In genomic region chr3L:20388983-20389382, dm6 we compare ENCODE assay signal across 1 fruit fly cellular context.
A peak's percentile ranks its signal among the peaks of the same experiment; 100 is the strongest.
TF ChIP-seq lines count a peak whose summit lies in the region.

No protein-coding gene starts in this region.

TF ChIP-seq in whole organism, embryonic, 481 proteins besides CTCF, POLR2A, EP300 and RAD21 (continued from another document and continues in another):
- TF ChIP-seq CG17612 (GFP tag; IDR thresholded peaks at IDR 0.05; lab: Robert Waterston, UW) (no peak), crp (GFP tag; optimal IDR thresholded peaks at IDR 0.05; lab: Kevin White, UChicago) (no peak), CG10147 (GFP tag; optimal IDR thresholded peaks at IDR 0.05; lab: Kevin White, UChicago) (no peak), shn (GFP tag; optimal IDR thresholded peaks at IDR 0.05; lab: Kevin White, UChicago) (peak; percentile 32), D (optimal IDR thresholded peaks at IDR 0.05; lab: Kevin White, UChicago) (no peak), D (GFP tag; optimal IDR thresholded peaks at IDR 0.05; lab: Kevin White, UChicago) (no peak), pho (GFP tag; optimal IDR thresholded peaks at IDR 0.05; lab: Kevin White, UChicago) (peak; percentile 28), hbn (GFP tag; IDR thresholded peaks at IDR 0.05; lab: Robert Waterston, UW; ENCODE audit: partially characterized antibody) (no peak), CG16815 (GFP tag; optimal IDR thresholded peaks at IDR 0.05; lab: Kevin White, UChicago) (no peak), H2.0 (GFP tag; IDR thresholded peaks at IDR 0.05; lab: Robert Waterston, UW) (peak; percentile 50), sens-2 (GFP tag; IDR thresholded peaks at IDR 0.05; lab: Robert Waterston, UW) (no peak), CG11247 (GFP tag; IDR thresholded peaks at IDR 0.05; lab: Robert Waterston, UW) (no peak), Dip2 (GFP tag; IDR thresholded peaks at IDR 0.05; lab: Robert Waterston, UW) (no peak), CG8478 (optimal IDR thresholded peaks at IDR 0.05; lab: Kevin White, UChicago) (no peak), CG42726 (GFP tag; IDR thresholded peaks at IDR 0.05; lab: Robert Waterston, UW; ENCODE audit: partially characterized antibody) (no peak), CG10462 (GFP tag; optimal IDR thresholded peaks at IDR 0.05; lab: Kevin White, UChicago) (no peak), Ets97D (GFP tag; optimal IDR thresholded peaks at IDR 0.05; lab: Kevin White, UChicago) (no peak), dan (GFP tag; IDR thresholded peaks at IDR 0.05; lab: Robert Waterston, UW) (no peak), CG43689 (GFP tag; IDR thresholded peaks at IDR 0.05; lab: Robert Waterston, UW) (peak; percentile 24; the same call in 1 of the 2 replicates), NK7.1 (GFP tag; optimal IDR thresholded peaks at IDR 0.05; lab: Kevin White, UChicago) (no peak), CG15269 (tag; optimal IDR thresholded peaks at IDR 0.05; lab: Kevin White, UChicago) (peak; percentile 59), tna (GFP tag; IDR thresholded peaks at IDR 0.05; lab: Robert Waterston, UW; ENCODE audit: partially characterized antibody) (no peak), hth (optimal IDR thresholded peaks at IDR 0.05; lab: Kevin White, UChicago) (no peak), rib (GFP tag; IDR thresholded peaks at IDR 0.05; lab: Robert Waterston, UW) (0 out of 2 replicates have a peak, but pooled peaks have one; percentile 19), Vsx1 (GFP tag; optimal IDR thresholded peaks at IDR 0.05; lab: Kevin White, UChicago) (no peak), hb (GFP tag; IDR thresholded peaks at IDR 0.05; lab: Robert Waterston, UW; ENCODE audit: partially characterized antibody) (no peak), CG11695 (GFP tag; IDR thresholded peaks at IDR 0.05; lab: Robert Waterston, UW) (peak; percentile 66), p53 (GFP tag; optimal IDR thresholded peaks at IDR 0.05; lab: Kevin White, UChicago) (no peak), pb (GFP tag; optimal IDR thresholded peaks at IDR 0.05; lab: Kevin White, UChicago) (peak; percentile 47), chinmo (GFP tag; IDR thresholded peaks at IDR 0.05; lab: Robert Waterston, UW; ENCODE audit: partially characterized antibody) (peak; percentile 82; the same call in 2 of the 4 replicates), peb (GFP tag; IDR thresholded peaks at IDR 0.05; lab: Robert Waterston, UW) (no peak), Adf1 (GFP tag; IDR thresholded peaks at IDR 0.05; lab: Robert Waterston, UW) (no peak), CG33557 (GFP tag; optimal IDR thresholded peaks at IDR 0.05; lab: Kevin White, UChicago) (no peak), CG10431 (GFP tag; optimal IDR thresholded peaks at IDR 0.05; lab: Kevin White, UChicago) (no peak), aop (GFP tag; IDR thresholded peaks at IDR 0.05; lab: Robert Waterston, UW) (no peak), bbx (GFP tag; IDR thresholded peaks at IDR 0.05; lab: Robert Waterston, UW; ENCODE audit: partially characterized antibody) (no peak), Antp (GFP tag; optimal IDR thresholded peaks at IDR 0.05; lab: Kevin White, UChicago) (peak; percentile 59), ara (GFP tag; IDR thresholded peaks at IDR 0.05; lab: Robert Waterston, UW) (no peak), Ssrp (tag; optimal IDR thresholded peaks at IDR 0.05; lab: Kevin White, UChicago) (no peak), lab (GFP tag; optimal IDR thresholded peaks at IDR 0.05; lab: Kevin White, UChicago) (peak; percentile 67), org-1 (GFP tag; optimal IDR thresholded peaks at IDR 0.05; lab: Kevin White, UChicago) (peak; percentile 36), zfh2 (GFP tag; optimal IDR thresholded peaks at IDR 0.05; lab: Kevin White, UChicago) (peak; percentile 7), Pdp1 (GFP tag; optimal IDR thresholded peaks at IDR 0.05; lab: Kevin White, UChicago) (peak in 1 of 2 experiments; percentile 56), ftz-f1 (GFP tag; optimal IDR thresholded peaks at IDR 0.05; lab: Kevin White, UChicago) (peak; percentile 79), ato (GFP tag; IDR thresholded peaks at IDR 0.05; lab: Robert Waterston, UW; ENCODE audit: partially characterized antibody) (no peak), CG17912 (GFP tag; optimal IDR thresholded peaks at IDR 0.05; lab: Kevin White, UChicago) (no peak), CG7987 (GFP tag; optimal IDR thresholded peaks at IDR 0.05; lab: Kevin White, UChicago) (peak; percentile 28), CG6272 (GFP tag; IDR thresholded peaks at IDR 0.05; lab: Robert Waterston, UW) (no peak), CG18011 (GFP tag; optimal IDR thresholded peaks at IDR 0.05; lab: Kevin White, UChicago) (no peak), gfzf (GFP tag; optimal IDR thresholded peaks at IDR 0.05; lab: Kevin White, UChicago) (no peak), ttk (GFP tag; IDR thresholded peaks at IDR 0.05; lab: Robert Waterston, UW) (0 out of 2 replicates have a peak, but pooled peaks have one; percentile 16), Mes4 (GFP tag; optimal IDR thresholded peaks at IDR 0.05; lab: Kevin White, UChicago) (no peak), trem (tag; optimal IDR thresholded peaks at IDR 0.05; lab: Kevin White, UChicago) (no peak), Ptx1 (GFP tag; IDR thresholded peaks at IDR 0.05; lab: Robert Waterston, UW) (peak; percentile 57), CG30403 (GFP tag; optimal IDR thresholded peaks at IDR 0.05; lab: Kevin White, UChicago) (peak; percentile 31), fd96Cb (tag; optimal IDR thresholded peaks at IDR 0.05; lab: Kevin White, UChicago) (no peak), CG6654 (GFP tag; optimal IDR thresholded peaks at IDR 0.05; lab: Kevin White, UChicago) (no peak), CG4328 (GFP tag; optimal IDR thresholded peaks at IDR 0.05; lab: Kevin White, UChicago) (no peak), cato (GFP tag; optimal IDR thresholded peaks at IDR 0.05; lab: Kevin White, UChicago; ENCODE audit: borderline replicate concordance) (no peak), Mad (GFP tag; optimal IDR thresholded peaks at IDR 0.05; lab: Kevin White, UChicago) (no peak), zen2 (GFP tag; IDR thresholded peaks at IDR 0.05; lab: Robert Waterston, UW; ENCODE audit: partially characterized antibody) (no peak), CG30020 (tag; optimal IDR thresholded peaks at IDR 0.05; lab: Kevin White, UChicago) (no peak), Fer2 (tag; optimal IDR thresholded peaks at IDR 0.05; lab: Kevin White, UChicago) (no peak), CG12391 (tag; optimal IDR thresholded peaks at IDR 0.05; lab: Kevin White, UChicago) (peak; percentile 20), CG11560 (tag; IDR thresholded peaks at IDR 0.05; lab: Robert Waterston, UW) (no peak), tin (GFP tag; optimal IDR thresholded peaks at IDR 0.05; lab: Kevin White, UChicago) (no peak), nerfin-2 (GFP tag; IDR thresholded peaks at IDR 0.05; lab: Robert Waterston, UW; ENCODE audit: partially characterized antibody) (no peak), Nf-YB (GFP tag; optimal IDR thresholded peaks at IDR 0.05; lab: Kevin White, UChicago) (no peak), CG12299 (tag; optimal IDR thresholded peaks at IDR 0.05; lab: Kevin White, UChicago) (no peak), ssp (GFP tag; IDR thresholded peaks at IDR 0.05; lab: Robert Waterston, UW) (no peak), CG12071 (GFP tag; optimal IDR thresholded peaks at IDR 0.05; lab: Kevin White, UChicago) (peak; percentile 18), Med (GFP tag; lab: Kevin White, UChicago) (peak; percentile 92), CG3281 (GFP tag; optimal IDR thresholded peaks at IDR 0.05; lab: Kevin White, UChicago) (peak; percentile 22), CG4730 (GFP tag; IDR thresholded peaks at IDR 0.05; lab: Robert Waterston, UW) (peak; percentile 41; the same call in 1 of the 2 replicates), wek (GFP tag; optimal IDR thresholded peaks at IDR 0.05; lab: Kevin White, UChicago) (no peak), schlank (tag; optimal IDR thresholded peaks at IDR 0.05; lab: Kevin White, UChicago) (no peak), pros (GFP tag; optimal IDR thresholded peaks at IDR 0.05; lab: Kevin White, UChicago) (no peak), ranshi (GFP tag; IDR thresholded peaks at IDR 0.05; lab: Robert Waterston, UW) (peak; percentile 48), CG32532 (GFP tag; IDR thresholded peaks at IDR 0.05; lab: Robert Waterston, UW) (peak; percentile 55; the same call in 1 of the 2 replicates), sisA (GFP tag; IDR thresholded peaks at IDR 0.05; lab: Robert Waterston, UW) (0 out of 2 replicates have a peak, but pooled peaks have one; percentile 19), B-H1 (GFP tag; IDR thresholded peaks at IDR 0.05; lab: Robert Waterston, UW) (no peak), btn (GFP tag; optimal IDR thresholded peaks at IDR 0.05; lab: Kevin White, UChicago) (no peak), CG11696 (GFP tag; IDR thresholded peaks at IDR 0.05; lab: Robert Waterston, UW) (no peak), salm (tag; optimal IDR thresholded peaks at IDR 0.05; lab: Kevin White, UChicago) (no peak), crc (GFP tag; optimal IDR thresholded peaks at IDR 0.05; lab: Kevin White, UChicago) (no peak), CG6175 (GFP tag; IDR thresholded peaks at IDR 0.05; lab: Robert Waterston, UW) (no peak), wdn (GFP tag; IDR thresholded peaks at IDR 0.05; lab: Robert Waterston, UW) (peak; percentile 54; the same call in 1 of the 2 replicates), BEAF-32 (GFP tag; optimal IDR thresholded peaks at IDR 0.05; lab: Kevin White, UChicago) (no peak), row (GFP tag; IDR thresholded peaks at IDR 0.05; lab: Robert Waterston, UW) (peak; percentile 63), CG1529 (GFP tag; optimal IDR thresholded peaks at IDR 0.05; lab: Kevin White, UChicago) (no peak), CG10209 (GFP tag; optimal IDR thresholded peaks at IDR 0.05; lab: Kevin White, UChicago) (peak; percentile 28), CG14860 (GFP tag; IDR thresholded peaks at IDR 0.05; lab: Robert Waterston, UW; ENCODE audit: partially characterized antibody) (no peak), CG1792 (GFP tag; optimal IDR thresholded peaks at IDR 0.05; lab: Kevin White, UChicago) (no peak), Awh (GFP tag; IDR thresholded peaks at IDR 0.05; lab: Robert Waterston, UW) (0 out of 2 replicates have a peak, but pooled peaks have one; percentile 32), Chrac-16 (GFP tag; optimal IDR thresholded peaks at IDR 0.05; lab: Kevin White, UChicago) (no peak), C15 (GFP tag; IDR thresholded peaks at IDR 0.05; lab: Robert Waterston, UW) (no peak), Tbp (GFP tag; optimal IDR thresholded peaks at IDR 0.05; lab: Kevin White, UChicago) (no peak), sug (tag; optimal IDR thresholded peaks at IDR 0.05; lab: Kevin White, UChicago) (peak; percentile 79), CG3163 (GFP tag; optimal IDR thresholded peaks at IDR 0.05; lab: Kevin White, UChicago) (no peak), CG7745 (tag; optimal IDR thresholded peaks at IDR 0.05; lab: Kevin White, UChicago) (no peak), Gug (GFP tag; IDR thresholded peaks at IDR 0.05; lab: Robert Waterston, UW) (peak; percentile 22; the same call in 1 of the 4 replicates), NfI (GFP tag; optimal IDR thresholded peaks at IDR 0.05; lab: Kevin White, UChicago) (peak; percentile 44), CG13287 (GFP tag; IDR thresholded peaks at IDR 0.05; lab: Robert Waterston, UW; ENCODE audit: partially characterized antibody) (no peak), chif (GFP tag; optimal IDR thresholded peaks at IDR 0.05; lab: Kevin White, UChicago) (peak in 1 of 2 experiments; percentile 13), ab (GFP tag; optimal IDR thresholded peaks at IDR 0.05; lab: Kevin White, UChicago) (no peak), grn (GFP tag; optimal IDR thresholded peaks at IDR 0.05; lab: Kevin White, UChicago) (peak; percentile 78), CG5180 (GFP tag; optimal IDR thresholded peaks at IDR 0.05; lab: Kevin White, UChicago) (no peak), CG8765 (GFP tag; IDR thresholded peaks at IDR 0.05; lab: Robert Waterston, UW) (no peak), CG14050 (GFP tag; IDR thresholded peaks at IDR 0.05; lab: Robert Waterston, UW) (no peak), BtbVII (GFP tag; optimal IDR thresholded peaks at IDR 0.05; lab: Kevin White, UChicago) (peak; percentile 37), Dbx (GFP tag; IDR thresholded peaks at IDR 0.05; lab: Robert Waterston, UW) (0 out of 3 replicates have a peak, but pooled peaks have one; percentile 18), CG16863 (GFP tag; optimal IDR thresholded peaks at IDR 0.05; lab: Kevin White, UChicago) (no peak), croc (GFP tag; conservative IDR thresholded peaks at IDR 0.05; lab: Robert Waterston, UW) (no peak), nau (GFP tag; optimal IDR thresholded peaks at IDR 0.05; lab: Kevin White, UChicago) (no peak), CG14014 (GFP tag; IDR thresholded peaks at IDR 0.05; lab: Robert Waterston, UW) (no peak; the same call in 1 of the 2 replicates), Dip3 (GFP tag; optimal IDR thresholded peaks at IDR 0.05; lab: Kevin White, UChicago) (no peak), CG13894 (tag; optimal IDR thresholded peaks at IDR 0.05; lab: Kevin White, UChicago) (peak; percentile 24), MBD-R2 (GFP tag; IDR thresholded peaks at IDR 0.05; lab: Robert Waterston, UW) (no peak), dpn (GFP tag; optimal IDR thresholded peaks at IDR 0.05; lab: Kevin White, UChicago) (peak; percentile 20 to 60), grau (tag; optimal IDR thresholded peaks at IDR 0.05; lab: Kevin White, UChicago) (peak; percentile 37), nerfin-1 (tag; optimal IDR thresholded peaks at IDR 0.05; lab: Kevin White, UChicago) (no peak), esg (GFP tag; conservative IDR thresholded peaks at IDR 0.05; lab: Robert Waterston, UW) (no peak), D19A (tag; optimal IDR thresholded peaks at IDR 0.05; lab: Kevin White, UChicago) (no peak), Abd-B (GFP tag; optimal IDR thresholded peaks at IDR 0.05; lab: Kevin White, UChicago) (no peak), CG17829 (tag; optimal IDR thresholded peaks at IDR 0.05; lab: Kevin White, UChicago) (no peak), CG12744 (GFP tag; optimal IDR thresholded peaks at IDR 0.05; lab: Kevin White, UChicago) (peak; percentile 37), gce (GFP tag; IDR thresholded peaks at IDR 0.05; lab: Robert Waterston, UW) (no peak), Sox102F (GFP tag; optimal IDR thresholded peaks at IDR 0.05; lab: Kevin White, UChicago) (peak; percentile 28), tio (GFP tag; optimal IDR thresholded peaks at IDR 0.05; lab: Kevin White, UChicago) (no peak), Hmr (GFP tag; optimal IDR thresholded peaks at IDR 0.05; lab: Kevin White, UChicago) (peak; percentile 59), Ada2b (GFP tag; IDR thresholded peaks at IDR 0.05; lab: Robert Waterston, UW) (0 out of 2 replicates have a peak, but pooled peaks have one; percentile 30), CG12769 (tag; optimal IDR thresholded peaks at IDR 0.05; lab: Kevin White, UChicago) (peak; percentile 87), pita (GFP tag; optimal IDR thresholded peaks at IDR 0.05; lab: Kevin White, UChicago) (no peak), CG3995 (GFP tag; optimal IDR thresholded peaks at IDR 0.05; lab: Kevin White, UChicago) (no peak)
